Worm (Caenorhabditis elegans): ENCODE results near the gene col-3.

DNA sequence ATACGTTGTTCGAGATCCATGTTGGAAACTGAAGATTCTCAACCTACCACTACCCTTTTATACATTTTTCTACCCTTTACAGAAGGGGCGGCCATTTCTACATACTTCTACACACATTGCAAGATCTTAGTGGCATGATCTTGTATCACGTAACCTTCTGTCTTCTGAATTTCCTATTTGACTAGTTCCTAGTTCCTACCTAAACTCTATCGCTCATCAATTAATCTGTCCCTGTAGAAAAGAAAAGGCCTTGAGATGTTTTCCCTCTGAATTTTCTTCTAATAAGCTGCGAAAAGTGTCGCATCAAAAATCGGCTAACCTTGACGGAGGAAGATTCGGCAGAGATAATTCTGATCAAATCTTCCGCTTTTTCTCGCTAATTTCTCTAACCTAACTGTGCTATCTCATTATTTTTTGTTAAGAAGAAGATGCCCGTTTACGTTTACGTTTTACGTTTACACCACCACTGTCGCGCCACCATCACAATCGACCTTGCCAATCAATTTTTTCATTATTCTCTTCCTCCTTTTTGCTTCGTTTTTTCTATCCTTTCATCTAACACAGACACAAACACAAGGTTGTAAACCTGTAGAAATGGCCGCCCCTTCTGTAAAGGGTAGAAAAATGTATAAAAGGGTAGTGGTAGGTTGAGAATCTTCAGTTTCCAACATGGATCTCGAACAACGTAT is at the start of gene col-3, which contains the start of gene col-117:
- TF ChIP-seq pes-1 (GFP tag; IDR thresholded peaks at IDR 0.05) (no peak), F13C5.2 (tag; optimal IDR thresholded peaks at IDR 0.05) (no peak), ama-1 (optimal IDR thresholded peaks at IDR 0.05) (no peak), B0310.2 (tag; optimal IDR thresholded peaks at IDR 0.05) (no peak), ceh-36 (tag; optimal IDR thresholded peaks at IDR 0.05) (no peak), scrt-1 (GFP tag; IDR thresholded peaks at IDR 0.05) (no peak), hmbx-1 (tag; optimal IDR thresholded peaks at IDR 0.05) (no peak)
